Fruit fly (Drosophila melanogaster) whole organism, embryonic: ENCODE data around the gene CG1638.
A peak's percentile ranks its signal among the peaks of the same experiment; 100 is the strongest.

ENCODE experiments used
- Atf3 ChIP-seq: fragments of 200-800 bp; sonication (Bioruptor generic); optimal IDR thresholded peaks from 3 replicates; lab custom pipeline; 2016; ENCODE audit warnings: missing biosample characterization, missing genetic modification characterization
- CG10321 ChIP-seq: fragments of 200-800 bp; sonication (Bioruptor generic); IDR thresholded peaks from 2 replicates; pipeline ENCODE4 v1.3.6; 2022; ENCODE audit warnings: missing biosample characterization, missing genetic modification characterization
- CG12219 ChIP-seq: fragments of 200-800 bp; sonication (Bioruptor generic); optimal IDR thresholded peaks from 3 replicates; lab custom pipeline; 2018; ENCODE audit warnings: missing biosample characterization, mild to moderate bottlenecking, missing genetic modification characterization
- CG14667 ChIP-seq: fragments of 200-800 bp; sonication (Bioruptor generic); IDR thresholded peaks from 2 replicates; pipeline ENCODE4 v1.3.6; 2022; ENCODE audit warnings: missing biosample characterization, missing genetic modification characterization
- CG14710 ChIP-seq: fragments of 200-800 bp; sonication (Bioruptor generic); optimal IDR thresholded peaks from 3 replicates; lab custom pipeline; 2019; ENCODE audit warnings: missing biosample characterization, mild to moderate bottlenecking, missing genetic modification characterization, moderate library complexity
- CG1603 ChIP-seq: fragments of 200-800 bp; sonication (Bioruptor generic); optimal IDR thresholded peaks from 2 replicates; lab custom pipeline; 2019; ENCODE audit warnings: missing biosample characterization, mild to moderate bottlenecking, missing genetic modification characterization, moderate library complexity
- CG16813 ChIP-seq: fragments of 200-800 bp; sonication (Bioruptor generic); IDR thresholded peaks from 3 replicates; pipeline ENCODE4 v1.3.6; 2022; ENCODE audit warnings: missing biosample characterization, missing genetic modification characterization; ENCODE audit not compliant: partially characterized antibody
- CG17328 ChIP-seq: fragments of 200-800 bp; sonication (Bioruptor generic); IDR thresholded peaks from 2 replicates; pipeline ENCODE4 v1.3.6; 2022; ENCODE audit warnings: missing biosample characterization, missing genetic modification characterization
- CG17361 ChIP-seq: fragments of 200-800 bp; sonication (Bioruptor generic); IDR thresholded peaks from 3 replicates; pipeline ENCODE4 v1.3.6; 2022; ENCODE audit warnings: missing biosample characterization, missing genetic modification characterization
- CG18011 ChIP-seq: fragments of 200-800 bp; sonication (Bioruptor generic); optimal IDR thresholded peaks from 2 replicates; lab custom pipeline; 2017; ENCODE audit warnings: missing biosample characterization, missing genetic modification characterization, mild to moderate bottlenecking, moderate library complexity, missing genotype
- CG18764 ChIP-seq: fragments of 200-800 bp; sonication (Bioruptor generic); optimal IDR thresholded peaks from 3 replicates; lab custom pipeline; 2016; ENCODE audit warnings: missing biosample characterization, missing genetic modification characterization
- CG2129 ChIP-seq: fragments of 200-800 bp; sonication (Bioruptor generic); IDR thresholded peaks from 2 replicates; pipeline ENCODE4 v1.3.6; 2022; ENCODE audit warnings: missing biosample characterization, missing genetic modification characterization; ENCODE audit not compliant: partially characterized antibody
- CG2202 ChIP-seq: fragments of 200-800 bp; sonication (Bioruptor generic); optimal IDR thresholded peaks from 2 replicates; lab custom pipeline; 2018; ENCODE audit warnings: missing biosample characterization, mild to moderate bottlenecking, missing genetic modification characterization
- CG3065 ChIP-seq: fragments of 200-800 bp; sonication (Bioruptor generic); optimal IDR thresholded peaks from 2 replicates; lab custom pipeline; 2016; ENCODE audit warnings: missing biosample characterization, missing genetic modification characterization
- CG42726 ChIP-seq: fragments of 200-800 bp; sonication (Bioruptor generic); IDR thresholded peaks from 2 replicates; pipeline ENCODE4 v1.3.6; 2022; ENCODE audit warnings: missing biosample characterization, missing genetic modification characterization; ENCODE audit not compliant: partially characterized antibody
- CG4617 ChIP-seq: fragments of 200-800 bp; sonication (Bioruptor generic); optimal IDR thresholded peaks from 3 replicates; lab custom pipeline; 2016; ENCODE audit warnings: missing biosample characterization, missing genetic modification characterization, borderline replicate concordance
- CG4730 ChIP-seq: fragments of 200-800 bp; sonication (Bioruptor generic); IDR thresholded peaks from 2 replicates; pipeline ENCODE4 v1.3.6; 2022; ENCODE audit warnings: missing biosample characterization, missing genetic modification characterization
- CG5245 ChIP-seq: fragments of 200-800 bp; sonication (Bioruptor generic); optimal IDR thresholded peaks from 3 replicates; lab custom pipeline; 2016; ENCODE audit warnings: missing biosample characterization, missing genetic modification characterization
- CG6254 ChIP-seq: fragments of 200-800 bp; sonication (Bioruptor generic); optimal IDR thresholded peaks from 3 replicates; lab custom pipeline; 2017; ENCODE audit warnings: mild to moderate bottlenecking, missing biosample characterization, missing genetic modification reagents, missing genetic modification characterization
- CG7357 ChIP-seq: fragments of 200-800 bp; sonication (Bioruptor generic); IDR thresholded peaks from 3 replicates; pipeline ENCODE4 v1.3.6; 2022; ENCODE audit warnings: missing biosample characterization, missing genetic modification characterization
- CG9727 ChIP-seq: fragments of 200-800 bp; sonication (Bioruptor generic); optimal IDR thresholded peaks from 3 replicates; lab custom pipeline; 2017; ENCODE audit warnings: missing biosample characterization, mild to moderate bottlenecking, missing genetic modification characterization
- D19B ChIP-seq: fragments of 200-800 bp; sonication (Bioruptor generic); optimal IDR thresholded peaks from 2 replicates; lab custom pipeline; 2017; ENCODE audit warnings: missing biosample characterization, mild to moderate bottlenecking, missing genetic modification characterization
- Dll ChIP-seq: fragments of 200-800 bp; sonication (Bioruptor generic); IDR thresholded peaks from 4 replicates; pipeline ENCODE4 v1.3.6; 2022; ENCODE audit warnings: missing biosample characterization, missing genetic modification characterization; ENCODE audit not compliant: partially characterized antibody
- Hr39 ChIP-seq: fragments of >200 bp; optimal IDR thresholded peaks from 2 replicates; lab custom pipeline; 2017
- Mrtf ChIP-seq: fragments of 200-800 bp; sonication (Bioruptor generic); IDR thresholded peaks from 3 replicates; pipeline ENCODE4 v1.3.6; 2022; ENCODE audit warnings: missing biosample characterization, missing genetic modification characterization
- Nf-YB ChIP-seq: fragments of 200-800 bp; sonication (Bioruptor generic); optimal IDR thresholded peaks from 3 replicates; lab custom pipeline; 2019; ENCODE audit warnings: missing biosample characterization, mild to moderate bottlenecking, missing genetic modification characterization, moderate library complexity
- Sox100B ChIP-seq: fragments of 200-800 bp; sonication (Bioruptor generic); optimal IDR thresholded peaks from 3 replicates; lab custom pipeline; 2018; ENCODE audit warnings: missing biosample characterization, mild to moderate bottlenecking, missing genetic modification characterization
- Ssrp ChIP-seq: fragments of 200-800 bp; sonication (Bioruptor generic); optimal IDR thresholded peaks from 2 replicates; lab custom pipeline; 2018; ENCODE audit warnings: missing biosample characterization, mild to moderate bottlenecking, missing genetic modification characterization, moderate library complexity
- Xbp1 ChIP-seq: fragments of 200-800 bp; sonication (Bioruptor generic); optimal IDR thresholded peaks from 3 replicates; lab custom pipeline; 2016; ENCODE audit warnings: missing biosample characterization, mild to moderate bottlenecking, missing genetic modification characterization
- ato ChIP-seq: fragments of 200-800 bp; sonication (Bioruptor generic); IDR thresholded peaks from 2 replicates; pipeline ENCODE4 v1.3.6; 2022; ENCODE audit warnings: missing biosample characterization, missing genetic modification characterization; ENCODE audit not compliant: partially characterized antibody
- cg ChIP-seq: fragments of 200-800 bp; sonication (Bioruptor generic); optimal IDR thresholded peaks from 3 replicates; lab custom pipeline; 2019; ENCODE audit warnings: missing biosample characterization, mild to moderate bottlenecking, missing genetic modification characterization, moderate library complexity
- croc ChIP-seq: fragments of 200-800 bp; sonication (Bioruptor generic); conservative IDR thresholded peaks from 3 replicates; pipeline ENCODE4 v1.3.6; 2022; ENCODE audit warnings: missing biosample characterization, missing genetic modification characterization
- dati ChIP-seq: fragments of 200-800 bp; sonication (Bioruptor generic); IDR thresholded peaks from 2 replicates; pipeline ENCODE4 v1.3.6; 2022; ENCODE audit warnings: missing biosample characterization, missing genetic modification characterization
- dmrt99B ChIP-seq: fragments of 200-800 bp; sonication (Bioruptor generic); optimal IDR thresholded peaks from 2 replicates; lab custom pipeline; 2018; ENCODE audit warnings: missing biosample characterization, mild to moderate bottlenecking, missing genetic modification characterization, moderate library complexity
- ems ChIP-seq: fragments of 200-800 bp; sonication (Bioruptor generic); optimal IDR thresholded peaks from 3 replicates; lab custom pipeline; 2016; ENCODE audit warnings: missing biosample characterization, missing genetic modification characterization
- en ChIP-seq: fragments of 200-800 bp; sonication (Bioruptor generic); optimal IDR thresholded peaks from 2 replicates; lab custom pipeline; 2016; ENCODE audit warnings: missing biosample characterization, missing genetic modification characterization
- fru ChIP-seq: fragments of >200 bp; optimal IDR thresholded peaks from 2 replicates; lab custom pipeline; 2017
- fu2 ChIP-seq: fragments of 200-800 bp; sonication (Bioruptor generic); optimal IDR thresholded peaks from 2 replicates; lab custom pipeline; 2016; ENCODE audit warnings: missing biosample characterization, missing genetic modification characterization
- gcm ChIP-seq: fragments of 200-800 bp; sonication (Bioruptor generic); optimal IDR thresholded peaks from 2 replicates; lab custom pipeline; 2019; ENCODE audit warnings: missing biosample characterization, mild to moderate bottlenecking, missing genetic modification characterization, moderate library complexity
- gcm2 ChIP-seq: fragments of 200-800 bp; sonication (Bioruptor generic); optimal IDR thresholded peaks from 2 replicates; lab custom pipeline; 2016; ENCODE audit warnings: missing biosample characterization, missing genetic modification characterization
- grn ChIP-seq: fragments of 200-800 bp; sonication (Bioruptor generic); optimal IDR thresholded peaks from 3 replicates; lab custom pipeline; 2017; ENCODE audit warnings: missing biosample characterization, missing genetic modification characterization
- hkb ChIP-seq, 2 experiments: fragments of 200-800 bp in 1 of 2; fragments of >200 bp in 1 of 2; sonication (Bioruptor generic) in 1 of 2; IDR thresholded peaks in 1 of 2; optimal IDR thresholded peaks in 1 of 2; 2 replicates each; pipeline versions ENCODE4 v1.3.6 to Lab custom; 2017 to 2022; ENCODE audit warnings: missing biosample characterization in 1 of 2, missing genetic modification characterization in 1 of 2
- kah ChIP-seq: fragments of 200-800 bp; sonication (Bioruptor generic); optimal IDR thresholded peaks from 2 replicates; lab custom pipeline; 2018; ENCODE audit warnings: missing biosample characterization, mild to moderate bottlenecking, missing genetic modification characterization
- nom ChIP-seq: fragments of 200-800 bp; sonication (Bioruptor generic); optimal IDR thresholded peaks from 2 replicates; lab custom pipeline; 2017; ENCODE audit warnings: missing biosample characterization, missing genetic modification characterization, mild to moderate bottlenecking, moderate library complexity, missing genetic modification reagents
- p53 ChIP-seq: fragments of 200-800 bp; sonication (Bioruptor generic); optimal IDR thresholded peaks from 2 replicates; lab custom pipeline; 2016; ENCODE audit warnings: missing biosample characterization, missing genetic modification characterization
- pnt ChIP-seq: fragments of 200-800 bp; sonication (Bioruptor generic); optimal IDR thresholded peaks from 3 replicates; lab custom pipeline; 2016; ENCODE audit warnings: missing biosample characterization, missing genetic modification characterization
- slbo ChIP-seq: fragments of 200-800 bp; sonication (Bioruptor generic); IDR thresholded peaks from 2 replicates; pipeline ENCODE4 v1.3.6; 2022; ENCODE audit warnings: missing biosample characterization, missing genetic modification characterization
- sob ChIP-seq: fragments of 200-800 bp; sonication (Bioruptor generic); IDR thresholded peaks from 2 replicates; pipeline ENCODE4 v1.3.6; 2022; ENCODE audit warnings: missing biosample characterization, missing genetic modification characterization
- stc ChIP-seq: fragments of 200-800 bp; sonication (Bioruptor generic); IDR thresholded peaks from 2 replicates; pipeline ENCODE4 v1.3.6; 2022; ENCODE audit warnings: missing biosample characterization, missing genetic modification characterization
- trem ChIP-seq: fragments of 200-800 bp; optimal IDR thresholded peaks from 3 replicates; lab custom pipeline; 2019; ENCODE audit warnings: missing biosample characterization, mild to moderate bottlenecking, missing genetic modification characterization, moderate library complexity
- trh ChIP-seq: fragments of 200-800 bp; sonication (Bioruptor generic); optimal IDR thresholded peaks from 2 replicates; lab custom pipeline; 2016; ENCODE audit warnings: missing biosample characterization, missing genetic modification characterization

The CG1638 gene

dm6 chr3R:31550910-31551309 lies 39.5 kb upstream of the CG1638 start (continued):
- TF ChIP-seq CG5245 (peak; percentile 34), kah (GFP tag; lab: Kevin White, UChicago) (no peak), CG6254 (GFP tag; lab: Kevin White, UChicago) (peak; percentile 62), CG1603 (tag; lab: Kevin White, UChicago) (peak; percentile 87), croc (no peak; the same call in 2 of the 3 replicates), CG9727 (GFP tag; lab: Kevin White, UChicago) (peak; percentile 87), CG14667 (GFP tag; lab: Robert Waterston, UW) (no peak), dmrt99B (tag; lab: Kevin White, UChicago) (peak; percentile 30), ato (GFP tag; lab: Robert Waterston, UW) (no peak), Atf3 (GFP tag; lab: Kevin White, UChicago) (peak; percentile 45), sob (no peak), nom (GFP tag; lab: Kevin White, UChicago) (no peak), trem (tag; lab: Kevin White, UChicago) (peak; percentile 69), stc (no peak), fru (no peak), p53 (GFP tag; lab: Kevin White, UChicago) (no peak), CG3065 (GFP tag; lab: Kevin White, UChicago) (peak; percentile 11), D19B (GFP tag; lab: Kevin White, UChicago) (no peak), dati (GFP tag; lab: Robert Waterston, UW) (no peak), CG4617 (no peak), CG16813 (GFP tag; lab: Robert Waterston, UW) (no peak), CG7357 (GFP tag; lab: Robert Waterston, UW) (no peak), gcm (GFP tag; lab: Kevin White, UChicago) (peak; percentile 66), cg (GFP tag; lab: Kevin White, UChicago) (no peak), hkb (optimal IDR thresholded peaks at IDR 0.05; lab: Kevin White, UChicago) (no peak), hkb (GFP tag; IDR thresholded peaks at IDR 0.05; lab: Robert Waterston, UW) (peak; percentile 32; the same call in 1 of the 2 replicates), Mrtf (GFP tag; lab: Robert Waterston, UW) (no peak), fu2 (GFP tag; lab: Kevin White, UChicago) (no peak), CG4730 (GFP tag; lab: Robert Waterston, UW) (no peak), trh (GFP tag; lab: Kevin White, UChicago) (peak; percentile 3), en (GFP tag; lab: Kevin White, UChicago) (no peak), CG17361 (GFP tag; lab: Robert Waterston, UW) (peak; percentile 59; the same call in 2 of the 3 replicates), CG10321 (GFP tag; lab: Robert Waterston, UW) (no peak), ems (no peak), Ssrp (tag; lab: Kevin White, UChicago) (no peak), pnt (GFP tag; lab: Kevin White, UChicago) (peak; percentile 20), Hr39 (no peak), grn (GFP tag; lab: Kevin White, UChicago) (peak; percentile 59), CG17328 (peak; percentile 41; the same call in 1 of the 2 replicates), slbo (GFP tag; lab: Robert Waterston, UW) (no peak), CG2202 (tag; lab: Kevin White, UChicago) (peak; percentile 94), Sox100B (peak; percentile 66), CG2129 (GFP tag; lab: Robert Waterston, UW) (no peak), CG14710 (tag; lab: Kevin White, UChicago) (peak; percentile 87), Xbp1 (GFP tag; lab: Kevin White, UChicago) (no peak), Nf-YB (GFP tag; lab: Kevin White, UChicago) (peak; percentile 59), CG18764 (GFP tag; lab: Kevin White, UChicago) (peak; percentile 52), CG42726 (GFP tag; lab: Robert Waterston, UW) (no peak), Dll (no peak), CG12219 (GFP tag; lab: Kevin White, UChicago) (peak; percentile 56), CG18011 (GFP tag; lab: Kevin White, UChicago) (no peak), gcm2 (GFP tag; lab: Kevin White, UChicago) (no peak)
